Fruit fly (Drosophila melanogaster): Measurements from ENCODE around the gene sloth2.

The sloth2 gene

dm6 chrX:7011063-7011743 lies at the start of gene sloth2, which contains the start of the genes cm and sloth1 (continued):
- peak; percentile 68 for TF ChIP-seq CG11902 (GFP tag; optimal IDR thresholded peaks at IDR 0.05)
- TF ChIP-seq svp (GFP tag), result peak; percentile 97
- peak; percentile 30 for TF ChIP-seq CG6854 (GFP tag; optimal IDR thresholded peaks at IDR 0.05)
- peak; percentile 79 for TF ChIP-seq CG8119 (GFP tag; IDR thresholded peaks at IDR 0.05)
- TF ChIP-seq Smox (GFP tag; optimal IDR thresholded peaks at IDR 0.05), result peak; percentile 91
- peak; percentile 51 for TF ChIP-seq CG9139 (GFP tag; optimal IDR thresholded peaks at IDR 0.05)
- peak; percentile 91 for TF ChIP-seq acj6 (GFP tag; optimal IDR thresholded peaks at IDR 0.05)
- peak; percentile 85 for TF ChIP-seq Sox102F (GFP tag; optimal IDR thresholded peaks at IDR 0.05)
- TF ChIP-seq CG16779 (tag; optimal IDR thresholded peaks at IDR 0.05), result no peak
- peak; percentile 50 for TF ChIP-seq CG6276 (GFP tag; optimal IDR thresholded peaks at IDR 0.05)

DNA sequence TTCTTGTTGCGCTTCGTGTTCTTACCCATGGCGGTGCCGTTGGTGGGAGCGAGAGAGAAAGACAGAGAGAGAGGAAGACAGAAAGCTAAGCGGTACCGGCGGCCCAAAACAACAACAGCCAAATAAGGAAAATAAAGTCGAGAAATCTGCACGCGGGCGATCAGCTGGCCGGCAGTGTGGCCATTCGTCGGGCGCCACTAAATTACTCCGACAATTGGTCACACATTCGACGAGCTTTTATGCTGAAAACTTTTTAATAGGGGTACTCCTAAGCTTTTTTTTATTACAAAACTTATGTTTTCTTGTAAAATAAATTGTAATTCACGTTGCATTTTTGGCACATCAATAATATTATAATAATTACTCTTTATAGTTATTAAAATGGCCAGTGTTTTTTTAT lies 42.6 kb upstream of the sloth2 start, which contains the start of gene Setd3:
Setd3 (minus strand) TSS at position 187 of the 400 bp plus-strand sequence.
- no peak for TF ChIP-seq CG3919 (GFP tag; optimal IDR thresholded peaks at IDR 0.05)
- TF ChIP-seq cyc (GFP tag; optimal IDR thresholded peaks at IDR 0.05), result no peak
- TF ChIP-seq Eip75B (GFP tag; optimal IDR thresholded peaks at IDR 0.05), result no peak
- TF ChIP-seq Eip78C (GFP tag), result peak; percentile 1
- 0 out of 3 replicates have a peak, but pooled peaks have one; percentile 6 for TF ChIP-seq eg (GFP tag; IDR thresholded peaks at IDR 0.05)
- TF ChIP-seq CG15336 (GFP tag; IDR thresholded peaks at IDR 0.05), result peak; percentile 8; the same call in 1 of the 2 replicates
- no peak for TF ChIP-seq CG9139 (GFP tag; optimal IDR thresholded peaks at IDR 0.05)
- no peak for TF ChIP-seq dsx (GFP tag; optimal IDR thresholded peaks at IDR 0.05; ENCODE audit: poor library complexity, severe bottlenecking)
- TF ChIP-seq OdsH (GFP tag; optimal IDR thresholded peaks at IDR 0.05), result no peak
- no peak for TF ChIP-seq Hr4 (GFP tag; optimal IDR thresholded peaks at IDR 0.05)

DNA sequence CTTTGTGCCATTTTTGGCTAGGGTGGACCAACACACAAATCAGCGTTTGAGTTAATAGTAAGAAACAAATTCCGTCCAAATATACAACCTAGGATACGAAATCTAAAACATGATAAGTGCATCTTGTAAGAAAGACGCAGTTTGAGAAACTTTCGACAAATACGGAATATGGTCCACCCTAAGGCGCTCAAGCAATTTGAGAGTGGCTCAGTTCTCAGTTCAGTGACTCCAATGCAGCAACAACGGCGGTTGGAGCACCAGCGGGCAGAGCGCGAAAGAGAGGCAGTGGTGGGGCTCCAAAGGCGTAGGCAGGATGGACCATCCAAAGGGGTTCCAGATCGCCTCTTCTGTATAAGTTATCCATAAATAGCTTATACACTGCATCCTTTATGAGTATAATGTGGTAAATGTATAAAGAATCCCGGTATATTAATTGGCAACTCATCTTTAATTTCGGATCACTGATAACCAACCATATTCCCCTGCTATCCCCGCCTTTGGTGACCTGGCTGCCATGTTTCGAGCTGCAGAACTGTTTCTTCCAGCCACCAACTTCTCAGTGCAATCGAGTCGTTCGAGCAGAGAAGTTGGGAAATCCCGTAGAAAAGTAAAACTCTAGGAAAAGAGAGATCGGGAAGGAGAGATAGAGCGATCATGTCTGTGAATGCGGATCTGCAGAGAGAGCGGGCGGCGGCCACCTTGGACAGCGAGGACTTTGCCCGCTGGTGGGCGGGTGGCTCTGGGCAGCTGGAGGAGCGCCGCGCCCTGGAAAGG lies 41.6 kb upstream of the sloth2 start, which contains the start of gene CG4586:
CG4586 (plus strand) TSS at position 555 of the 774 bp plus-strand sequence.
- TF ChIP-seq CG16779 (tag; optimal IDR thresholded peaks at IDR 0.05), result peak; percentile 98
- peak; percentile 98 for TF ChIP-seq esn (GFP tag; optimal IDR thresholded peaks at IDR 0.05)
- TF ChIP-seq Lpt (GFP tag; optimal IDR thresholded peaks at IDR 0.05), result peak; percentile 98
- peak; percentile 91 for TF ChIP-seq Sox15 (GFP tag; optimal IDR thresholded peaks at IDR 0.05)
- TF ChIP-seq OdsH (GFP tag; optimal IDR thresholded peaks at IDR 0.05), result peak; percentile 97
- TF ChIP-seq CG32006 (GFP tag; optimal IDR thresholded peaks at IDR 0.05), result peak; percentile 97
- peak; percentile 97 for TF ChIP-seq lz (GFP tag; optimal IDR thresholded peaks at IDR 0.05)
- TF ChIP-seq pdm3 (GFP tag; optimal IDR thresholded peaks at IDR 0.05), result peak; percentile 98
- TF ChIP-seq Sox14 (GFP tag; optimal IDR thresholded peaks at IDR 0.05), result peak; percentile 98
- TF ChIP-seq vri (GFP tag; optimal IDR thresholded peaks at IDR 0.05), result peak; percentile 98
- peak; percentile 97 for TF ChIP-seq Hr4 (GFP tag; optimal IDR thresholded peaks at IDR 0.05)
- TF ChIP-seq Hr38 (GFP tag; optimal IDR thresholded peaks at IDR 0.05), result peak; percentile 77
- peak; percentile 82 for TF ChIP-seq fkh (GFP tag; optimal IDR thresholded peaks at IDR 0.05)
- TF ChIP-seq cyc (GFP tag; optimal IDR thresholded peaks at IDR 0.05), result peak; percentile 95
- TF ChIP-seq CG11762 (GFP tag; optimal IDR thresholded peaks at IDR 0.05; ENCODE audit: insufficient read depth), result peak; percentile 98
- peak; percentile 99 for TF ChIP-seq Eip78C (GFP tag)
- TF ChIP-seq net (GFP tag; optimal IDR thresholded peaks at IDR 0.05), result peak; percentile 99
- TF ChIP-seq Gug (GFP tag; IDR thresholded peaks at IDR 0.05), result peak; percentile 97
- TF ChIP-seq topi (GFP tag; optimal IDR thresholded peaks at IDR 0.05), result peak; percentile 99
- TF ChIP-seq dsx (GFP tag; optimal IDR thresholded peaks at IDR 0.05; ENCODE audit: poor library complexity, severe bottlenecking), result peak; percentile 98
- peak; percentile 96 for TF ChIP-seq Eip93F (GFP tag; optimal IDR thresholded peaks at IDR 0.05)
- peak; percentile 98 for TF ChIP-seq ss (GFP tag; optimal IDR thresholded peaks at IDR 0.05)
- TF ChIP-seq CG4318 (GFP tag; optimal IDR thresholded peaks at IDR 0.05), result peak; percentile 94
- TF ChIP-seq Hr39 (GFP tag; optimal IDR thresholded peaks at IDR 0.05), result peak; percentile 97
- TF ChIP-seq salr (GFP tag; optimal IDR thresholded peaks at IDR 0.05), result peak; percentile 94 to 97
- TF ChIP-seq CG11294 (GFP tag; IDR thresholded peaks at IDR 0.05), result peak; percentile 96
- TF ChIP-seq Ets96B (tag; optimal IDR thresholded peaks at IDR 0.05), result peak; percentile 98
- peak; percentile 98 for TF ChIP-seq spab (GFP tag; optimal IDR thresholded peaks at IDR 0.05)
- peak; percentile 81 for TF ChIP-seq CG11902 (GFP tag; optimal IDR thresholded peaks at IDR 0.05)
- TF ChIP-seq CG6854 (GFP tag; optimal IDR thresholded peaks at IDR 0.05), result peak; percentile 98
- TF ChIP-seq Met (GFP tag; optimal IDR thresholded peaks at IDR 0.05), result peak; percentile 99
- peak; percentile 97 for TF ChIP-seq achi (GFP tag; optimal IDR thresholded peaks at IDR 0.05)
- peak; percentile 97 for TF ChIP-seq CG8319 (GFP tag; optimal IDR thresholded peaks at IDR 0.05)
- TF ChIP-seq Eip75B (GFP tag; optimal IDR thresholded peaks at IDR 0.05), result peak; percentile 97
- TF ChIP-seq acj6 (GFP tag; optimal IDR thresholded peaks at IDR 0.05), result peak; percentile 96
